Worm (Caenorhabditis elegans) whole organism, midembryonic: ENCODE data around the gene T28A11.19.

ENCODE experiments used
- T22C8.4 ChIP-seq: fragments of 200-800 bp; sonication (Bioruptor generic); IDR thresholded peaks from 2 replicates; pipeline ENCODE4 v1.3.6; 2022; ENCODE audit warnings: missing genetic modification characterization, missing compliant biosample characterization
- cog-1 ChIP-seq: sonication (generic microtip); optimal IDR thresholded peaks from 2 replicates; lab custom pipeline; 2016; ENCODE audit warnings: missing genetic modification characterization, missing compliant biosample characterization
- flt-1 ChIP-seq: fragments of 200-800 bp; sonication (Bioruptor generic); IDR thresholded peaks from 2 replicates; pipeline ENCODE4 v1.3.6; 2022; ENCODE audit warnings: missing genetic modification characterization, missing compliant biosample characterization
- klf-2 ChIP-seq: fragments of 200-800 bp; sonication (Bioruptor generic); conservative IDR thresholded peaks from 2 replicates; pipeline ENCODE4 v1.3.6; 2022; ENCODE audit warnings: missing genetic modification reagents, missing genetic modification characterization, missing compliant biosample characterization
- med-1 ChIP-seq: sonication (generic microtip); optimal IDR thresholded peaks from 2 replicates; lab custom pipeline; 2017; ENCODE audit warnings: missing genetic modification characterization, mild to moderate bottlenecking, missing compliant biosample characterization, antibody characterized with exemption, missing genetic modification reagents; ENCODE audit not compliant: insufficient read depth
- ref-1 ChIP-seq: fragments of 200-800 bp; sonication (Bioruptor generic); conservative IDR thresholded peaks from 2 replicates; pipeline ENCODE4 v1.3.6; 2022; ENCODE audit warnings: missing genetic modification reagents, missing genetic modification characterization, missing compliant biosample characterization
- tab-1 ChIP-seq: fragments of 200-800 bp; sonication (Bioruptor generic); IDR thresholded peaks from 2 replicates; pipeline ENCODE4 v1.3.6; 2022; ENCODE audit warnings: missing genetic modification characterization, missing compliant biosample characterization
- ztf-23 ChIP-seq: fragments of 200-800 bp; sonication (Bioruptor generic); IDR thresholded peaks from 2 replicates; pipeline ENCODE4 v1.3.6; 2022; ENCODE audit warnings: missing genetic modification reagents, missing genetic modification characterization, missing compliant biosample characterization
- ztf-29 ChIP-seq: fragments of 200-800 bp; sonication (Bioruptor generic); IDR thresholded peaks from 2 replicates; pipeline ENCODE4 v1.3.6; 2022; ENCODE audit warnings: missing genetic modification reagents, missing genetic modification characterization, missing compliant biosample characterization

T28A11.19 gene

DNA sequence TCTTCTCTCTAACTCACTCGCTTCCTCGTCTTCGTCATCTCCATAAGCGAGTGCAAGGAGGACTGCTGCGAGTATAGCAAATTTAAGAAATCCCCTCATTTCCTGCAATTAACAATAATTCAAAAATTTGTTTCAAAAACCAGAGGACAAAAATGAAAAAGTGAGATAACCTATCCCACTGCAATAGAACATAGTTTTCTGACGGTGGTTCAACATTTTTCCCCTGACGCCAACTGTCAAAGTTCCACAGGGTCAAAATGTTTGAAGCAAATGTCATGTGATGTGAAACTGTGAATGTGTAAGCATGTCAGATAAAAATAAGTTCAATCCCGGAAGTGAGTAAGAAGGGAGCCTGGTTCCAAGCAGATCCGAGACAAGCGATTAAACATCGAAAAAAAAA lies at the start of gene T28A11.19:
Gene T28A11.19 (minus strand): TSS at position 108 of the 400 bp plus-strand sequence.
- TF ChIP-seq ztf-23 (GFP tag; lab: Robert Waterston, UW) (no peak), flt-1 (GFP tag; lab: Robert Waterston, UW) (no peak), med-1 (GFP tag; lab: Kevin White, UChicago) (no peak), T22C8.4 (GFP tag; lab: Robert Waterston, UW) (no peak), ref-1 (no peak)

ce11 chrV:3318975-3319374 lies 49.7 kb upstream of the T28A11.19 start, which contains the start of gene F35F10.13:
F35F10.13 (minus strand) TSS chrV:3319075.
- TF ChIP-seq flt-1 (GFP tag; lab: Robert Waterston, UW): no peak
- no peak for TF ChIP-seq ztf-29 (GFP tag; lab: Robert Waterston, UW)
- no peak for TF ChIP-seq tab-1 (GFP tag; lab: Robert Waterston, UW)
- TF ChIP-seq cog-1 (tag; lab: Kevin White, UChicago): no peak
- no peak for TF ChIP-seq ref-1
- no peak for TF ChIP-seq ztf-23 (GFP tag; lab: Robert Waterston, UW)
- TF ChIP-seq T22C8.4 (GFP tag; lab: Robert Waterston, UW): no peak

DNA sequence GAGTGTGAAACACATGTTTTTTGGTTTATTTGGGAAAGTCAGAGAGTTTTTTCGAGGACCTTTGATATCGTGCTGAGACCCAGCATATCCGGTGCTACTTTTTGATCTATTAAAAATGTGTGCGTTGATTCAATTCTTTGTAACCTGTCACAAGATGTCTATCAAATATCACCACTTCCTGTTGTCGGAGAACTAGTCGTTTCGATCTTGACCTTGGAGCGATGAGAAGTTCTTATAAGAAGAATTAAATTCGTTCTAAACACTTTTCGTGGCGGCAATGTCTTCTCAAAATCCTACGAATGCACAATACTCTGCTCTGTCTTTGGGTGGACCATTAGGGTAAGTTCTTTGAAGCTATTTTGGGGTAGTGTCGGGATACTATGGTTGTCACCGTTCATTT lies 46.8 kb upstream of the T28A11.19 start, which contains the start of gene F35F10.1:
Gene F35F10.1 (plus strand): TSS at position 200 of the 400 bp plus-strand sequence.
- TF ChIP-seq flt-1 (GFP tag; lab: Robert Waterston, UW): no peak
- TF ChIP-seq ztf-29 (GFP tag; lab: Robert Waterston, UW): no peak

ce11 chrV:3315308-3315707 lies 46.0 kb upstream of the T28A11.19 start, which contains the start of gene arrd-19:
arrd-19 (minus strand) TSS chrV:3315516.
- TF ChIP-seq flt-1 (GFP tag; lab: Robert Waterston, UW) (no peak), tab-1 (GFP tag; lab: Robert Waterston, UW) (no peak), ref-1 (no peak), T22C8.4 (GFP tag; lab: Robert Waterston, UW) (no peak), ztf-29 (GFP tag; lab: Robert Waterston, UW) (no peak)

DNA sequence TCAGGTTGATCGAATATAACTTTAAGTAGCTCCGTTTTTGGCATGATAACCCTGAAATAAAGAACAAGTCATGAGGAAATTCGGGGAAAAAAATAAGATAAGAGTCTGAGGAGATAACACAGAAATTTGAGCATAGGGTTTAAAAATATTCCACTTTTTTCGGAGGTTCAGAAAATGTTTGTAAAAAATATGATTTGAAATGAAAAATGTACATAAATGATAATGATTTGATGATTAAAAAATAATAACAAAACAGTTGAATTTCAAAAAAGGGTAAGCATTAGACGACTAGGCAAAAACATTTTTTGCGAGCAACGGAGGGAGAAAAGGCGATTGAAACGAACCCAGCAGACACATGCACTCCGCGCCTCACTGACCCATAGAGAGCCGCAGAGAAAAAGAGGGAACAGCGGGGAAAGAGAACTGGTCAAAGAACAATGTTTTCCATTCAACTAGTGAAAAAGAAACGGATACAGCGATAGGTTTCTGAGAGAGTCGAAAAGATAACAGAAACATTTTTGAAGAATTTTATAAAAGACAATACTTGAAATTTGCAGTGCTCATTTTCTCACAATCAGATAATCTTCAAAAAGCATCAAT lies 42.9 kb upstream of the T28A11.19 start, which contains the start of gene arrd-18:
Gene arrd-18 (minus strand): TSS at position 51 of the 600 bp plus-strand sequence.
- TF ChIP-seq tab-1 (GFP tag; lab: Robert Waterston, UW) (no peak), ref-1 (no peak), ztf-29 (GFP tag; lab: Robert Waterston, UW) (no peak), cog-1 (tag; lab: Kevin White, UChicago) (no peak), flt-1 (GFP tag; lab: Robert Waterston, UW) (no peak), med-1 (GFP tag; lab: Kevin White, UChicago) (no peak), klf-2 (no peak), ztf-23 (GFP tag; lab: Robert Waterston, UW) (no peak), T22C8.4 (GFP tag; lab: Robert Waterston, UW) (no peak)

ce11 chrV:3308169-3308568 lies 38.9 kb upstream of the T28A11.19 start, which contains the start of gene srbc-3:
srbc-3 (plus strand) TSS chrV:3308469.
- TF ChIP-seq ztf-29 (GFP tag; lab: Robert Waterston, UW): no peak
- TF ChIP-seq tab-1 (GFP tag; lab: Robert Waterston, UW): no peak
- no peak for TF ChIP-seq med-1 (GFP tag; lab: Kevin White, UChicago)
- TF ChIP-seq ztf-23 (GFP tag; lab: Robert Waterston, UW): no peak
- TF ChIP-seq flt-1 (GFP tag; lab: Robert Waterston, UW): no peak
- TF ChIP-seq klf-2: no peak
- TF ChIP-seq cog-1 (tag; lab: Kevin White, UChicago): no peak
- TF ChIP-seq ref-1: no peak
- TF ChIP-seq T22C8.4 (GFP tag; lab: Robert Waterston, UW): no peak

DNA sequence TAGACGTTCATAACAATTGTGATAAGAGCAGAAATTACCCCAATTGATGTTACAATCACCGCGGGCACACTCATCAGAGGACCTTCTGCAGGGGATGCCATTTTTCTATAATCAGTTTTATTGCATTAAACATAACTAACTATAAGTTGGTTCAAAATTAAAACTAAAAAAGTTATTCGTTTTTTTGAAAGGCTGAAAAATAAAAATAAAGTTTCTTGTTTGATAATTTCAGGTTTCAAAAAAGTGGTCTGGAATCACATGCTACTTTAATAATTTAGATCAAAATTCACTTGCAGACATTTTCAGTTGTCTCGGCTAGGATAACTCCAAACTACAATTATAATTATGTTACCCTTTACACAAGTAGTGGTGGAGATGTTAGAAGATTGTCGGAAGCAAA lies 32.6 kb upstream of the T28A11.19 start, which contains the start of gene srbc-1:
Gene srbc-1 (minus strand): TSS at position 101 of the 400 bp plus-strand sequence.
- TF ChIP-seq flt-1 (GFP tag; lab: Robert Waterston, UW): no peak
- TF ChIP-seq ref-1: no peak
- no peak for TF ChIP-seq ztf-23 (GFP tag; lab: Robert Waterston, UW)
- no peak for TF ChIP-seq cog-1 (tag; lab: Kevin White, UChicago)
- TF ChIP-seq T22C8.4 (GFP tag; lab: Robert Waterston, UW): no peak
- no peak for TF ChIP-seq klf-2
- TF ChIP-seq ztf-29 (GFP tag; lab: Robert Waterston, UW): no peak
- TF ChIP-seq tab-1 (GFP tag; lab: Robert Waterston, UW): no peak
- no peak for TF ChIP-seq med-1 (GFP tag; lab: Kevin White, UChicago)

ce11 chrV:3299437-3299836 lies 30.1 kb upstream of the T28A11.19 start:
- TF ChIP-seq ztf-29 (GFP tag; lab: Robert Waterston, UW) (no peak), tab-1 (GFP tag; lab: Robert Waterston, UW) (no peak), cog-1 (tag; lab: Kevin White, UChicago) (no peak), T22C8.4 (GFP tag; lab: Robert Waterston, UW) (no peak), med-1 (GFP tag; lab: Kevin White, UChicago) (no peak), flt-1 (GFP tag; lab: Robert Waterston, UW) (no peak), ztf-23 (GFP tag; lab: Robert Waterston, UW) (no peak), ref-1 (no peak), klf-2 (no peak)

DNA sequence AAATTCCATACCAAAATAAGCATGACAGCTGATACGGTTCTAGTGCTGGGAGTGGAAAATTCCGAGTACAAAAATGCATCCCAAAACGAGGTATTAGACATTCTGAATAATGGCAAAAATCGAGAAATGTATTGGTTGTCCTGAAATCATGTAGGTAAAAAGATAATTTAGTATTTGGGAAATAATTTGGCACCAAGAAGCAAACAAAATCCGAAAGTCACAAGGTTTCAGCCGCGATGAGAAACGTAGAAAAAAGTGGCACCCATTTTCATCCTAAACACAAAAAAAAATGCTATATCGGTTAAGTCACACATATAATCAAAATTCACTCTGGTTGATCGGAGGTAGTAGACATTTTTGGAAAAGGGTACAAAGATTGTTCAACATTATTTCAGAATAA lies 28.4 kb upstream of the T28A11.19 start, which contains the start of gene srx-122:
Gene srx-122 (minus strand): TSS at position 101 of the 400 bp plus-strand sequence.
- no peak for TF ChIP-seq klf-2
- no peak for TF ChIP-seq flt-1 (GFP tag; lab: Robert Waterston, UW)
- no peak for TF ChIP-seq ref-1
- no peak for TF ChIP-seq med-1 (GFP tag; lab: Kevin White, UChicago)
- TF ChIP-seq cog-1 (tag; lab: Kevin White, UChicago): no peak

DNA sequence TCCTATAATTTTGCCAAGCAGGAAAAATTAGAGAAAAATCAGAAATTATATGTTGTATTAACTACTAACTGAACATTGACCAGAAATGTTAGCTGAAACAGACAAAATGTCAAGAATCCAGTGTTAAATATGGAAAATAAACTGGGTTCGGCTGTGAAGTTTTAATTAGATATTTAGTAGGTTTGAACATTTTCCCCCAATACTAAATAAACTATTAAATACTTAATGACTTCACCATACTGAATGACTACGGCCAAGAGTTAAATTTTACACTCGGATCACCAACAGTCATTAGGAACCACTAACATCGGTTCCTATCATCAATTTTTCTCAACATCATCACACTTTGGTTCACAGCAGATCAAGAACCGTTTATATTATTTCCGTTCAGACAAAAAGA lies 26.1 kb upstream of the T28A11.19 start:
- TF ChIP-seq T22C8.4 (GFP tag; lab: Robert Waterston, UW) (no peak), cog-1 (tag; lab: Kevin White, UChicago) (no peak), klf-2 (no peak), ref-1 (no peak), tab-1 (GFP tag; lab: Robert Waterston, UW) (no peak), ztf-23 (GFP tag; lab: Robert Waterston, UW) (no peak), ztf-29 (GFP tag; lab: Robert Waterston, UW) (no peak), flt-1 (GFP tag; lab: Robert Waterston, UW) (no peak), med-1 (GFP tag; lab: Kevin White, UChicago) (no peak)
